Worm (Caenorhabditis elegans) whole organism, L2 larva: Measurements from ENCODE around the gene Y116A8C.23.
"Not testable (repeated sequence)": the region's sequence is repeated elsewhere in the genome, so short reads cannot be mapped to it uniquely, and the experiment has no call there.

ENCODE experiments used
- nhr-11 ChIP-seq: fragments of 150-350 bp; optimal IDR thresholded peaks from 2 replicates; lab custom pipeline; 2014; ENCODE audit warnings: missing biosample characterization, missing genetic modification characterization
- nhr-25 ChIP-seq: fragments of 150-350 bp; sonication (generic microtip); optimal IDR thresholded peaks from 3 replicates; lab custom pipeline; 2014; ENCODE audit warnings: missing biosample characterization, missing genetic modification characterization

DNA sequence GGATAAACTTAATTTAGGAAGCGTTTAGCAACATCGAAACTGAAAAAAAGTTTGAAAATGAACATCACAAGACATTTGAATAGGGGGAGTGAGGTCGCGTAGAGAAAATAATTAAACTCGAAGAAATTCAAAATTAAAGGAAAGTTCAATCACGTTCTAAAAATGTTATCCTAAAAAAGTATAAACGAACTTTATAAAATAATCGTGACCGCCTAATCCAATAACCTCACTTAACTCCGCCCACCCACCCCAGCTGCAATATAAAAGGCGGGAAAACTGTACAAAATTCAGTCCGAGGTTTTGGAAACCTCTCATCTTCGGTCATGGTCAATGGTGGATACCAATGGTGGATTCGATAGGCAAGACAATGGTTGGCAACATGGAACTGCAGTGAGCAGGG, 11.6 kb downstream of the Y116A8C.23 start, which contains the start of gene Y116A8C.465:
- TF ChIP-seq nhr-25, nhr-11: not testable (repeated sequence)
